Fruit fly (Drosophila melanogaster) whole organism, embryonic: Measurements from ENCODE around the gene Gr93a.

Experiments used
- Atf6 ChIP-seq: fragments of 200-800 bp; sonication (Bioruptor generic); IDR thresholded peaks from 2 replicates; pipeline ENCODE4 v1.3.6; 2022; ENCODE audit warnings: missing biosample characterization, missing genetic modification characterization
- CG10543 ChIP-seq: fragments of 200-800 bp; sonication (Bioruptor generic); optimal IDR thresholded peaks from 3 replicates; lab custom pipeline; 2017; ENCODE audit warnings: missing biosample characterization, mild to moderate bottlenecking, missing genetic modification characterization, moderate library complexity
- CG11504 ChIP-seq: fragments of 200-800 bp; sonication (Bioruptor generic); optimal IDR thresholded peaks from 3 replicates; lab custom pipeline; 2019; ENCODE audit warnings: missing biosample characterization, mild to moderate bottlenecking, missing genetic modification characterization, moderate library complexity
- CG11696 ChIP-seq: fragments of 200-800 bp; sonication (Bioruptor generic); IDR thresholded peaks from 2 replicates; pipeline ENCODE4 v1.3.6; 2022; ENCODE audit warnings: missing biosample characterization, missing genetic modification characterization
- CG12391 ChIP-seq: fragments of 200-800 bp; sonication (Bioruptor generic); optimal IDR thresholded peaks from 3 replicates; lab custom pipeline; 2018; ENCODE audit warnings: missing biosample characterization, mild to moderate bottlenecking, missing genetic modification characterization, moderate library complexity
- CG13296 ChIP-seq: fragments of 200-800 bp; sonication (Bioruptor generic); optimal IDR thresholded peaks from 3 replicates; lab custom pipeline; 2018; ENCODE audit warnings: missing biosample characterization, mild to moderate bottlenecking, missing genetic modification characterization
- CG14441 ChIP-seq: fragments of 200-800 bp; sonication (Bioruptor generic); IDR thresholded peaks from 2 replicates; pipeline ENCODE4 v1.3.6; 2022; ENCODE audit warnings: missing biosample characterization, missing genetic modification characterization
- CG14667 ChIP-seq: fragments of 200-800 bp; sonication (Bioruptor generic); IDR thresholded peaks from 2 replicates; pipeline ENCODE4 v1.3.6; 2022; ENCODE audit warnings: missing biosample characterization, missing genetic modification characterization
- CG14710 ChIP-seq: fragments of 200-800 bp; sonication (Bioruptor generic); optimal IDR thresholded peaks from 3 replicates; lab custom pipeline; 2019; ENCODE audit warnings: missing biosample characterization, mild to moderate bottlenecking, missing genetic modification characterization, moderate library complexity
- CG14860 ChIP-seq: fragments of 200-800 bp; sonication (Bioruptor generic); IDR thresholded peaks from 3 replicates; pipeline ENCODE4 v1.3.6; 2022; ENCODE audit warnings: missing biosample characterization, missing genetic modification characterization; ENCODE audit not compliant: partially characterized antibody
- CG15269 ChIP-seq: fragments of 200-800 bp; sonication (Bioruptor generic); optimal IDR thresholded peaks from 2 replicates; lab custom pipeline; 2018; ENCODE audit warnings: missing biosample characterization, mild to moderate bottlenecking, missing genetic modification characterization, moderate library complexity
- CG15479 ChIP-seq: fragments of 200-800 bp; sonication (Bioruptor generic); optimal IDR thresholded peaks from 3 replicates; lab custom pipeline; 2019; ENCODE audit warnings: missing biosample characterization, mild to moderate bottlenecking, missing genetic modification characterization, moderate library complexity
- CG17328 ChIP-seq: fragments of 200-800 bp; sonication (Bioruptor generic); IDR thresholded peaks from 2 replicates; pipeline ENCODE4 v1.3.6; 2022; ENCODE audit warnings: missing biosample characterization, missing genetic modification characterization
- CG17829 ChIP-seq: fragments of 200-800 bp; optimal IDR thresholded peaks from 2 replicates; lab custom pipeline; 2019; ENCODE audit warnings: missing biosample characterization, mild to moderate bottlenecking, missing genetic modification characterization, moderate library complexity
- CG17912 ChIP-seq: fragments of 200-800 bp; sonication (Bioruptor generic); optimal IDR thresholded peaks from 2 replicates; lab custom pipeline; 2018; ENCODE audit warnings: missing biosample characterization, mild to moderate bottlenecking, missing genetic modification characterization
- CG2120 ChIP-seq: fragments of 200-800 bp; sonication (Bioruptor generic); optimal IDR thresholded peaks from 3 replicates; lab custom pipeline; 2016; ENCODE audit warnings: missing biosample characterization, missing genetic modification characterization
- CG2712 ChIP-seq: fragments of 200-800 bp; optimal IDR thresholded peaks from 3 replicates; lab custom pipeline; 2019; ENCODE audit warnings: missing biosample characterization, mild to moderate bottlenecking, missing genetic modification characterization, moderate library complexity
- CG4404 ChIP-seq: fragments of 200-800 bp; sonication (Bioruptor generic); IDR thresholded peaks from 2 replicates; pipeline ENCODE4 v1.3.6; 2022; ENCODE audit warnings: missing biosample characterization, missing genetic modification characterization
- CG4730 ChIP-seq: fragments of 200-800 bp; sonication (Bioruptor generic); IDR thresholded peaks from 2 replicates; pipeline ENCODE4 v1.3.6; 2022; ENCODE audit warnings: missing biosample characterization, missing genetic modification characterization
- CG8290 ChIP-seq, 3 experiments: fragments of 200-800 bp; sonication (Bioruptor generic); optimal IDR thresholded peaks; 2 replicates each; lab custom pipeline; 2016 to 2019; ENCODE audit warnings: missing biosample characterization in 3 of 3, missing genetic modification characterization in 3 of 3, mild to moderate bottlenecking in 2 of 3, moderate library complexity in 1 of 3
- CkIIα-i1 ChIP-seq: fragments of 200-800 bp; sonication (Bioruptor generic); IDR thresholded peaks from 2 replicates; pipeline ENCODE4 v1.3.6; 2022; ENCODE audit warnings: missing biosample characterization, missing genetic modification characterization
- CrebB ChIP-seq: fragments of 200-800 bp; sonication (Bioruptor generic); optimal IDR thresholded peaks from 3 replicates; lab custom pipeline; 2018; ENCODE audit warnings: missing biosample characterization, mild to moderate bottlenecking, missing genetic modification characterization
- D19A ChIP-seq: fragments of 200-800 bp; optimal IDR thresholded peaks from 3 replicates; lab custom pipeline; 2019; ENCODE audit warnings: missing biosample characterization, mild to moderate bottlenecking, missing genetic modification characterization, moderate library complexity
- Hr51 ChIP-seq, 2 experiments: fragments of 200-800 bp; sonication (Bioruptor generic); optimal IDR thresholded peaks; 2 replicates in 1 of 2; 3 replicates in 1 of 2; lab custom pipeline; 2016 to 2018; ENCODE audit warnings: missing biosample characterization in 2 of 2, missing genetic modification characterization in 2 of 2, mild to moderate bottlenecking in 1 of 2, moderate library complexity in 1 of 2
- Pdp1 ChIP-seq, 2 experiments: fragments of 200-800 bp; sonication (Bioruptor generic); optimal IDR thresholded peaks; 3 replicates each; lab custom pipeline; 2016; ENCODE audit warnings: missing biosample characterization in 2 of 2, missing genetic modification characterization in 2 of 2, mild to moderate bottlenecking in 1 of 2, moderate library complexity in 1 of 2
- Rfx ChIP-seq: fragments of 200-800 bp; sonication (Bioruptor generic); IDR thresholded peaks from 2 replicates; pipeline ENCODE4 v1.3.6; 2022; ENCODE audit warnings: missing biosample characterization, missing genetic modification characterization
- Sox102F ChIP-seq: fragments of 200-800 bp; sonication (Bioruptor generic); optimal IDR thresholded peaks from 2 replicates; lab custom pipeline; 2018; ENCODE audit warnings: missing biosample characterization, mild to moderate bottlenecking, missing genetic modification characterization, moderate library complexity
- Xrp1 ChIP-seq: fragments of 200-800 bp; sonication (Bioruptor generic); IDR thresholded peaks from 2 replicates; pipeline ENCODE4 v1.3.6; 2022; ENCODE audit warnings: missing biosample characterization, missing genetic modification characterization
- ab ChIP-seq: fragments of 200-800 bp; sonication (Bioruptor generic); optimal IDR thresholded peaks from 2 replicates; lab custom pipeline; 2016; ENCODE audit warnings: missing biosample characterization, missing genetic modification characterization
- bab2 ChIP-seq: fragments of 200-800 bp; sonication (Bioruptor generic); optimal IDR thresholded peaks from 2 replicates; lab custom pipeline; 2016; ENCODE audit warnings: missing biosample characterization, missing genetic modification characterization
- btn ChIP-seq: fragments of 200-800 bp; sonication (Bioruptor generic); optimal IDR thresholded peaks from 2 replicates; lab custom pipeline; 2016; ENCODE audit warnings: missing biosample characterization, missing genetic modification characterization
- emc ChIP-seq: fragments of 200-800 bp; sonication (Bioruptor generic); optimal IDR thresholded peaks from 2 replicates; lab custom pipeline; 2016; ENCODE audit warnings: missing biosample characterization, missing genetic modification characterization
- eve ChIP-seq, 2 experiments: fragments of >200 bp; optimal IDR thresholded peaks; 2 replicates each; lab custom pipeline; 2017; ENCODE audit warnings: missing biosample characterization in 2 of 2, missing genetic modification characterization in 2 of 2
- fd3F ChIP-seq: fragments of 200-800 bp; sonication (Bioruptor generic); optimal IDR thresholded peaks from 2 replicates; lab custom pipeline; 2018; ENCODE audit warnings: missing biosample characterization, mild to moderate bottlenecking, missing genetic modification characterization, moderate library complexity
- fd64A ChIP-seq: fragments of 200-800 bp; sonication (Bioruptor generic); optimal IDR thresholded peaks from 3 replicates; lab custom pipeline; 2018; ENCODE audit warnings: missing biosample characterization, mild to moderate bottlenecking, missing genetic modification characterization
- gem ChIP-seq: fragments of 200-800 bp; sonication (Bioruptor generic); optimal IDR thresholded peaks from 2 replicates; lab custom pipeline; 2019; ENCODE audit warnings: missing biosample characterization, mild to moderate bottlenecking, missing genetic modification characterization, moderate library complexity
- lov ChIP-seq, 2 experiments: fragments of 200-800 bp in 1 of 2; fragments of >200 bp in 1 of 2; sonication (Bioruptor generic) in 1 of 2; IDR thresholded peaks in 1 of 2; optimal IDR thresholded peaks in 1 of 2; 2 replicates in 1 of 2; 3 replicates in 1 of 2; pipeline versions ENCODE4 v1.3.6 to Lab custom; 2017 to 2022; ENCODE audit warnings: missing biosample characterization in 1 of 2, missing genetic modification characterization in 1 of 2
- otp ChIP-seq: fragments of 200-800 bp; sonication (Bioruptor generic); IDR thresholded peaks from 3 replicates; pipeline ENCODE4, ENCODE4 v1.3.6; 2022; ENCODE audit warnings: missing biosample characterization, missing genetic modification characterization
- pan ChIP-seq, 4 experiments: fragments of >200 bp in 3 of 4; fragments of 200-800 bp in 1 of 4; sonication (Bioruptor generic) in 1 of 4; optimal IDR thresholded peaks in 3 of 4; IDR thresholded peaks in 1 of 4; 2 replicates each; pipeline versions ENCODE4 v1.3.6 to Lab custom; 2017 to 2022; ENCODE audit warnings: missing biosample characterization in 2 of 4, missing genetic modification characterization in 2 of 4, mixed read lengths in 1 of 4
- peb ChIP-seq: fragments of 200-800 bp; sonication (Bioruptor generic); IDR thresholded peaks from 2 replicates; pipeline ENCODE4 v1.3.6; 2022; ENCODE audit warnings: missing biosample characterization, missing genetic modification characterization
- pita ChIP-seq: fragments of 200-800 bp; sonication (Bioruptor generic); optimal IDR thresholded peaks from 2 replicates; lab custom pipeline; 2017; ENCODE audit warnings: missing biosample characterization, mild to moderate bottlenecking, missing genetic modification characterization
- tll ChIP-seq, 2 experiments: fragments of 200-800 bp in 1 of 2; fragments of >200 bp in 1 of 2; sonication (Bioruptor generic) in 1 of 2; optimal IDR thresholded peaks; 2 replicates each; lab custom pipeline; 2017 to 2019; ENCODE audit warnings: missing biosample characterization in 2 of 2, missing genetic modification characterization in 2 of 2, mild to moderate bottlenecking in 1 of 2, moderate library complexity in 1 of 2
- tna ChIP-seq: fragments of 200-800 bp; sonication (Bioruptor generic); IDR thresholded peaks from 2 replicates; pipeline ENCODE4 v1.3.6; 2022; ENCODE audit warnings: missing biosample characterization, missing genetic modification characterization; ENCODE audit not compliant: partially characterized antibody
- wor ChIP-seq: fragments of 200-800 bp; sonication (Bioruptor generic); IDR thresholded peaks from 2 replicates; pipeline ENCODE4 v1.3.6; 2022; ENCODE audit warnings: missing biosample characterization, missing genetic modification characterization
- zfh1 ChIP-seq: fragments of 200-800 bp; sonication (Bioruptor generic); IDR thresholded peaks from 3 replicates; pipeline ENCODE4 v1.3.6; 2022; ENCODE audit warnings: missing biosample characterization, missing genetic modification characterization

Gr93a gene

dm6 chr3R:21835388-21836200 lies 3.3 kb downstream of the Gr93a start (continued):
- TF ChIP-seq CG12391 (peak; percentile 24), tna (0 out of 2 replicates have a peak, but pooled peaks have one; percentile 34)
- TF ChIP-seq, all 482 proteins: peak for 67

- TF ChIP-seq CG12391 = peak; percentile 6
- TF ChIP-seq fd64A (GFP tag; lab: Kevin White, UChicago) = no peak
- no peak for TF ChIP-seq CkIIα-i1 (GFP tag; lab: Robert Waterston, UW)
- no peak for TF ChIP-seq pita
- no peak for TF ChIP-seq CG10543 (GFP tag; lab: Kevin White, UChicago)
- no peak for TF ChIP-seq CG13296
- TF ChIP-seq eve (GFP tag; optimal IDR thresholded peaks at IDR 0.05; lab: Kevin White, UChicago) = no peak
- TF ChIP-seq CG15269 (tag; lab: Kevin White, UChicago) = no peak
- peak in 1 of 2 experiments; percentile 75 for TF ChIP-seq Pdp1 (GFP tag; optimal IDR thresholded peaks at IDR 0.05; lab: Kevin White, UChicago)
- no peak for TF ChIP-seq CG17328 (GFP tag; lab: Robert Waterston, UW)
- no peak for TF ChIP-seq CG2712 (tag; lab: Kevin White, UChicago)
- peak; percentile 15 for TF ChIP-seq CG2120
- no peak for TF ChIP-seq CG17912 (GFP tag; lab: Kevin White, UChicago)
- no peak for TF ChIP-seq CG8290 (GFP tag; optimal IDR thresholded peaks at IDR 0.05; lab: Kevin White, UChicago)
- peak in 1 of 2 experiments; percentile 25 for TF ChIP-seq CG8290 (tag; optimal IDR thresholded peaks at IDR 0.05; lab: Kevin White, UChicago)
- no peak for TF ChIP-seq CG4730 (GFP tag; lab: Robert Waterston, UW)
- TF ChIP-seq CG14860 (GFP tag; lab: Robert Waterston, UW) = no peak
- no peak for TF ChIP-seq ab (GFP tag; lab: Kevin White, UChicago)
- no peak for TF ChIP-seq tll (GFP tag; optimal IDR thresholded peaks at IDR 0.05; lab: Kevin White, UChicago)
- no peak for TF ChIP-seq btn (GFP tag; lab: Kevin White, UChicago)
- TF ChIP-seq Atf6 (GFP tag; lab: Robert Waterston, UW) = no peak
- TF ChIP-seq Xrp1 (GFP tag; lab: Robert Waterston, UW) = no peak
- no peak for TF ChIP-seq peb (GFP tag; lab: Robert Waterston, UW)
- no peak for TF ChIP-seq CG4404
- TF ChIP-seq CrebB (tag; lab: Kevin White, UChicago) = no peak
- TF ChIP-seq emc (GFP tag; lab: Kevin White, UChicago) = no peak
- peak; percentile 66 for TF ChIP-seq CG14441 (GFP tag; lab: Robert Waterston, UW)
- TF ChIP-seq CG15479 (GFP tag; lab: Kevin White, UChicago) = no peak
- no peak for TF ChIP-seq CG14710 (tag; lab: Kevin White, UChicago)
- no peak for TF ChIP-seq bab2 (GFP tag; lab: Kevin White, UChicago)
- no peak for TF ChIP-seq CG14667
- TF ChIP-seq pan (optimal IDR thresholded peaks at IDR 0.05; lab: Kevin White, UChicago) = no peak
- TF ChIP-seq pan (GFP tag; optimal IDR thresholded peaks at IDR 0.05 in 1 of 2, IDR thresholded peaks at IDR 0.05 in 1 of 2) = no peak
- TF ChIP-seq CG11504 (tag; lab: Kevin White, UChicago) = peak; percentile 14
- peak; percentile 16 for TF ChIP-seq Sox102F
- TF ChIP-seq gem = peak; percentile 28
- no peak for TF ChIP-seq otp (GFP tag; lab: Robert Waterston, UW)
- no peak for TF ChIP-seq CG17829 (tag; lab: Kevin White, UChicago)
- peak; percentile 29; the same call in 1 of the 2 replicates for TF ChIP-seq Rfx (GFP tag; lab: Robert Waterston, UW)
- peak; percentile 83 for TF ChIP-seq D19A (tag; lab: Kevin White, UChicago)
- no peak for TF ChIP-seq CG11696 (GFP tag; lab: Robert Waterston, UW)
- TF ChIP-seq wor (GFP tag; lab: Robert Waterston, UW) = no peak
- peak in 1 of 2 experiments; percentile 49 for TF ChIP-seq Hr51 (GFP tag; optimal IDR thresholded peaks at IDR 0.05; lab: Kevin White, UChicago)
- no peak for TF ChIP-seq lov (optimal IDR thresholded peaks at IDR 0.05; lab: Kevin White, UChicago)
- TF ChIP-seq lov (GFP tag; IDR thresholded peaks at IDR 0.05; lab: Robert Waterston, UW) = no peak
- TF ChIP-seq zfh1 (GFP tag; lab: Robert Waterston, UW) = 0 out of 3 replicates have a peak, but pooled peaks have one; percentile 15
- TF ChIP-seq fd3F (GFP tag; lab: Kevin White, UChicago) = no peak
Measured at dm6 chr3R:21836201-21836504, 3.9 kb downstream of the Gr93a start.
